Worm (Caenorhabditis elegans): ENCODE results near the gene B0507.4.

B0507.4 gene

ce11 chrV:8732934-8733333 is 21.8 kb upstream of the B0507.4 start, which contains the start of gene ZC196.4:
TSS of gene ZC196.4 (plus strand) at chrV:8733106.
- no peak for TF ChIP-seq aly-1 (tag; optimal IDR thresholded peaks at IDR 0.05)
- no peak for TF ChIP-seq hmg-4 (GFP tag; optimal IDR thresholded peaks at IDR 0.05)
- TF ChIP-seq flt-1 (GFP tag; IDR thresholded peaks at IDR 0.05), result no peak
- TF ChIP-seq ets-7 (tag; optimal IDR thresholded peaks at IDR 0.05), result no peak
- TF ChIP-seq tbx-11 (GFP tag; IDR thresholded peaks at IDR 0.05), result no peak
- no peak for TF ChIP-seq scrt-1 (GFP tag; IDR thresholded peaks at IDR 0.05)
- TF ChIP-seq sea-1 (GFP tag; conservative IDR thresholded peaks at IDR 0.05), result no peak
- no peak for TF ChIP-seq B0310.2 (tag; optimal IDR thresholded peaks at IDR 0.05)

- TF ChIP-seq hmg-4 (GFP tag; optimal IDR thresholded peaks at IDR 0.05) (no peak), ceh-13 (GFP tag; optimal IDR thresholded peaks at IDR 0.05) (no peak), ceh-36 (tag; optimal IDR thresholded peaks at IDR 0.05) (no peak), tbx-11 (GFP tag; IDR thresholded peaks at IDR 0.05) (no peak), ama-1 (optimal IDR thresholded peaks at IDR 0.05) (no peak), pes-1 (GFP tag; IDR thresholded peaks at IDR 0.05) (no peak), F13C5.2 (tag; optimal IDR thresholded peaks at IDR 0.05) (no peak), aly-1 (tag; optimal IDR thresholded peaks at IDR 0.05) (no peak), tbx-37 (GFP tag; conservative IDR thresholded peaks at IDR 0.05) (no peak), hmbx-1 (tag; optimal IDR thresholded peaks at IDR 0.05) (no peak), sea-1 (GFP tag; conservative IDR thresholded peaks at IDR 0.05) (no peak), B0310.2 (tag; optimal IDR thresholded peaks at IDR 0.05) (no peak), ets-7 (tag; optimal IDR thresholded peaks at IDR 0.05) (no peak), hnd-1 (tag; optimal IDR thresholded peaks at IDR 0.05) (no peak), flt-1 (GFP tag; IDR thresholded peaks at IDR 0.05) (no peak), scrt-1 (GFP tag; IDR thresholded peaks at IDR 0.05) (no peak), tra-4 (tag; optimal IDR thresholded peaks at IDR 0.05) (no peak)
Observed at ce11 chrV:8736369-8736768, 18.4 kb upstream of the B0507.4 start, which contains the start of gene ZC196.3. TSS of gene ZC196.3 (plus strand) at chrV:8736669.

ce11 chrV:8739136-8739535 is 15.6 kb upstream of the B0507.4 start, which contains the start of gene ZC196.2:
TSS of gene ZC196.2 (plus strand) at chrV:8739436.
- TF ChIP-seq tbx-11 (GFP tag; IDR thresholded peaks at IDR 0.05), result no peak
- TF ChIP-seq ets-7 (tag; optimal IDR thresholded peaks at IDR 0.05), result no peak
- TF ChIP-seq scrt-1 (GFP tag; IDR thresholded peaks at IDR 0.05), result no peak
- TF ChIP-seq ceh-36 (tag; optimal IDR thresholded peaks at IDR 0.05), result no peak
- no peak for TF ChIP-seq tra-4 (tag; optimal IDR thresholded peaks at IDR 0.05)
- TF ChIP-seq ama-1 (optimal IDR thresholded peaks at IDR 0.05), result no peak
- TF ChIP-seq aly-1 (tag; optimal IDR thresholded peaks at IDR 0.05), result no peak
- no peak for TF ChIP-seq B0310.2 (tag; optimal IDR thresholded peaks at IDR 0.05)
- no peak for TF ChIP-seq hmbx-1 (tag; optimal IDR thresholded peaks at IDR 0.05)

- TF ChIP-seq scrt-1 (GFP tag; IDR thresholded peaks at IDR 0.05) (no peak), sea-1 (GFP tag; conservative IDR thresholded peaks at IDR 0.05) (no peak), hnd-1 (tag; optimal IDR thresholded peaks at IDR 0.05) (no peak), ceh-36 (tag; optimal IDR thresholded peaks at IDR 0.05) (no peak), pes-1 (GFP tag; IDR thresholded peaks at IDR 0.05) (no peak), B0310.2 (tag; optimal IDR thresholded peaks at IDR 0.05) (no peak), ets-7 (tag; optimal IDR thresholded peaks at IDR 0.05) (no peak), aly-1 (tag; optimal IDR thresholded peaks at IDR 0.05) (no peak), ama-1 (optimal IDR thresholded peaks at IDR 0.05) (no peak), hmg-4 (GFP tag; optimal IDR thresholded peaks at IDR 0.05) (no peak), hmbx-1 (tag; optimal IDR thresholded peaks at IDR 0.05) (no peak), tbx-11 (GFP tag; IDR thresholded peaks at IDR 0.05) (no peak)
Observed at ce11 chrV:8745858-8746257, 8.9 kb upstream of the B0507.4 start, which contains the start of gene B0507.6. TSS of gene B0507.6 (plus strand) at chrV:8746158.

ce11 chrV:8753395-8753794 is 1.4 kb upstream of the B0507.4 start, which contains the start of gene B0507.5:
TSS of gene B0507.5 (plus strand) at chrV:8753695.
- no peak for TF ChIP-seq ets-7 (tag; optimal IDR thresholded peaks at IDR 0.05)
- TF ChIP-seq flt-1 (GFP tag; IDR thresholded peaks at IDR 0.05), result no peak
- TF ChIP-seq ceh-36 (tag; optimal IDR thresholded peaks at IDR 0.05), result no peak
- TF ChIP-seq B0310.2 (tag; optimal IDR thresholded peaks at IDR 0.05), result no peak
- no peak for TF ChIP-seq F13C5.2 (tag; optimal IDR thresholded peaks at IDR 0.05)
- TF ChIP-seq tra-4 (tag; optimal IDR thresholded peaks at IDR 0.05), result no peak
- no peak for TF ChIP-seq ama-1 (optimal IDR thresholded peaks at IDR 0.05)
- TF ChIP-seq sea-1 (GFP tag; conservative IDR thresholded peaks at IDR 0.05), result no peak
- TF ChIP-seq scrt-1 (GFP tag; IDR thresholded peaks at IDR 0.05), result no peak
- TF ChIP-seq tbx-11 (GFP tag; IDR thresholded peaks at IDR 0.05), result no peak
- no peak for TF ChIP-seq aly-1 (tag; optimal IDR thresholded peaks at IDR 0.05)
- TF ChIP-seq hnd-1 (tag; optimal IDR thresholded peaks at IDR 0.05), result no peak
- TF ChIP-seq pes-1 (GFP tag; IDR thresholded peaks at IDR 0.05), result no peak
- TF ChIP-seq hmg-4 (GFP tag; optimal IDR thresholded peaks at IDR 0.05), result no peak
- no peak for TF ChIP-seq tbx-37 (GFP tag; conservative IDR thresholded peaks at IDR 0.05)
- no peak for TF ChIP-seq ceh-13 (GFP tag; optimal IDR thresholded peaks at IDR 0.05)
- no peak for TF ChIP-seq hmbx-1 (tag; optimal IDR thresholded peaks at IDR 0.05)

- TF ChIP-seq ama-1 (optimal IDR thresholded peaks at IDR 0.05) (no peak), aly-1 (tag; optimal IDR thresholded peaks at IDR 0.05) (no peak), hmbx-1 (tag; optimal IDR thresholded peaks at IDR 0.05) (no peak), hmg-4 (GFP tag; optimal IDR thresholded peaks at IDR 0.05) (no peak), ceh-36 (tag; optimal IDR thresholded peaks at IDR 0.05) (no peak), B0310.2 (tag; optimal IDR thresholded peaks at IDR 0.05) (no peak), scrt-1 (GFP tag; IDR thresholded peaks at IDR 0.05) (no peak), sea-1 (GFP tag; conservative IDR thresholded peaks at IDR 0.05) (no peak), tbx-11 (GFP tag; IDR thresholded peaks at IDR 0.05) (no peak)
Observed at ce11 chrV:8758618-8759017, 3.8 kb downstream of the B0507.4 start, which contains the start of gene B0507.7. TSS of gene B0507.7 (minus strand) at chrV:8758718.

ce11 chrV:8760416-8760815 is 5.6 kb downstream of the B0507.4 start, which contains the start of gene ddn-1:
TSS of gene ddn-1 (minus strand) at chrV:8760516.
- TF ChIP-seq ama-1 (optimal IDR thresholded peaks at IDR 0.05) (no peak), tbx-11 (GFP tag; IDR thresholded peaks at IDR 0.05) (no peak)

- no peak for TF ChIP-seq ceh-36 (tag; optimal IDR thresholded peaks at IDR 0.05)
- no peak for TF ChIP-seq tra-4 (tag; optimal IDR thresholded peaks at IDR 0.05)
- TF ChIP-seq scrt-1 (GFP tag; IDR thresholded peaks at IDR 0.05), result no peak
- TF ChIP-seq ceh-13 (GFP tag; optimal IDR thresholded peaks at IDR 0.05), result no peak
- TF ChIP-seq hnd-1 (tag; optimal IDR thresholded peaks at IDR 0.05), result no peak
- no peak for TF ChIP-seq F13C5.2 (tag; optimal IDR thresholded peaks at IDR 0.05)
- no peak for TF ChIP-seq tbx-37 (GFP tag; conservative IDR thresholded peaks at IDR 0.05)
- no peak for TF ChIP-seq tbx-11 (GFP tag; IDR thresholded peaks at IDR 0.05)
- no peak for TF ChIP-seq B0310.2 (tag; optimal IDR thresholded peaks at IDR 0.05)
- no peak for TF ChIP-seq flt-1 (GFP tag; IDR thresholded peaks at IDR 0.05)
- no peak for TF ChIP-seq ama-1 (optimal IDR thresholded peaks at IDR 0.05)
- no peak for TF ChIP-seq hmg-4 (GFP tag; optimal IDR thresholded peaks at IDR 0.05)
Observed at ce11 chrV:8762861-8763260, 8.1 kb downstream of the B0507.4 start, which contains the start of gene B0507.8. TSS of gene B0507.8 (minus strand) at chrV:8762961.
